Worm (Caenorhabditis elegans) whole organism, L4/young adult: Measurements from ENCODE around the gene Y82E9BL.18.
"Not testable (repeated sequence)": the region's sequence is repeated elsewhere in the genome, so short reads cannot be mapped to it uniquely, and the experiment has no call there.

Source experiments
- W03F9.2 ChIP-seq: fragments of 150-350 bp; optimal IDR thresholded peaks from 2 replicates; lab custom pipeline; 2014; ENCODE audit warnings: missing biosample characterization, missing genetic modification characterization
- dao-5 ChIP-seq: sonication (generic microtip); optimal IDR thresholded peaks from 2 replicates; lab custom pipeline; 2016; ENCODE audit warnings: missing genotype, missing genetic modification characterization, moderate library complexity, missing compliant biosample characterization

DNA sequence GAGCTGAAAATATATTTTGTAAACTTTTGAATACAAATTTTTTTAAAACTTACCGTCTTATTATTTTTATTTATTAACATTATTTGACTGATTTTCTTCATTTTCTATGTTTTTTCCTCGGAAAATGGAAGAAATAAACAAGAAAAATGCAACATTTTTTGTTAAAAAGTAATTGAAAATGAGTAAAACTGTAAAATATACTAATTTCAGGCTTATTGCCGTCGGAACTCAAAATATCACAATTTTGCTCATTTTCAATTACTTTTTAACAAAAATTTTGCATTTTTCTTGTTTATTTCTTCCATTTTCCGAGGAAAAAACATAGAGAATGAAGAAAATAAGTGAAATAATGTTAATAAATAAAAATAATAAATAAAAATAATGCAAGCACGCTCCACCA, 48.9 kb downstream of the Y82E9BL.18 start, which contains the start of gene Y82E9BR.10:
- TF ChIP-seq dao-5 (tag; lab: Kevin White, UChicago); W03F9.2: not testable (repeated sequence)
